Worm (Caenorhabditis elegans) whole organism, late embryonic: ENCODE measurements around the gene vti-1.

Experiments used
- K09A11.1 ChIP-seq: sonication (generic microtip); optimal IDR thresholded peaks from 2 replicates; lab custom pipeline; 2017; ENCODE audit warnings: antibody characterized with exemption, mild to moderate bottlenecking, missing genetic modification characterization, missing compliant biosample characterization; ENCODE audit not compliant: insufficient read depth
- ceh-22 ChIP-seq: sonication (generic microtip); optimal IDR thresholded peaks from 2 replicates; lab custom pipeline; 2017; ENCODE audit warnings: missing biosample characterization, missing genetic modification characterization
- elt-4 ChIP-seq: sonication (generic microtip); optimal IDR thresholded peaks from 2 replicates; lab custom pipeline; 2016; ENCODE audit warnings: missing genetic modification characterization, missing compliant biosample characterization
- ets-4 ChIP-seq: sonication (generic microtip); optimal IDR thresholded peaks from 2 replicates; lab custom pipeline; 2016; ENCODE audit warnings: missing genetic modification characterization, missing compliant biosample characterization
- lin-11 ChIP-seq: fragments of 200-800 bp; sonication (Bioruptor generic); optimal IDR thresholded peaks from 2 replicates; lab custom pipeline; 2018; ENCODE audit warnings: mild to moderate bottlenecking, missing genetic modification characterization, missing compliant biosample characterization
- nfya-1 ChIP-seq: sonication (generic microtip); optimal IDR thresholded peaks from 2 replicates; lab custom pipeline; 2017; ENCODE audit warnings: missing genetic modification characterization, mild to moderate bottlenecking, missing compliant biosample characterization, antibody characterized with exemption, moderate library complexity

- TF ChIP-seq lin-11 (tag; lab: Kevin White, UChicago) (no peak), nfya-1 (no peak), ceh-22 (no peak), ets-4 (no peak), K09A11.1 (tag; lab: Kevin White, UChicago) (no peak), elt-4 (tag; lab: Kevin White, UChicago) (no peak)
Observed at ce11 chrIV:14769218-14769835, 2.9 kb upstream of the vti-1 start, which contains the start of gene Y57G11C.43.
